Worm (Caenorhabditis elegans) whole organism, L4/young adult: ENCODE data around the gene gpch-1.

Experiments used
- W03F9.2 ChIP-seq: fragments of 150-350 bp; optimal IDR thresholded peaks from 2 replicates; lab custom pipeline; 2014; ENCODE audit warnings: missing biosample characterization, missing genetic modification characterization
- dao-5 ChIP-seq: sonication (generic microtip); optimal IDR thresholded peaks from 2 replicates; lab custom pipeline; 2016; ENCODE audit warnings: missing genotype, missing genetic modification characterization, moderate library complexity, missing compliant biosample characterization
- him-1 ChIP-seq: sonication (generic microtip); optimal IDR thresholded peaks from 2 replicates; lab custom pipeline; 2016; ENCODE audit warnings: missing genotype, missing genetic modification reagents, missing genetic modification characterization, missing compliant biosample characterization

DNA sequence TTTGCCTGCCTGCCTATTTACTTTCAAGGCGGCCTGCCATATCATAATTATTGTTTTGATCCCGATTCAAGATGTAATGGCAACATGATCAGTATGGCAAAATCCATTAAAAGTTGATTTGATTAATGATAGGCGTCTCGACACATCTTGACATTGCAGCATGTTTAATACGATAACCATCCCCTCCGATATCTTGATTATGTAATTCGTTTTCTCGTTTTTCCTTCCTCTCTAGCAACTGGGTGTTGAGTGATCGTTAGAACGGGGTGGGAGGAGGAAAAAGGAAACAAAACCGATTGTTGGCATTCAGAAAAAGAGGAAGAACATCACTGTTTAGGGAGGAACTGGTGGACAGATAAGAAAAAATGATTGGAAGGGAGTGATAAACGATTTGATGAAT is 16.4 kb upstream of the gpch-1 start:
- TF ChIP-seq dao-5 (tag; lab: Kevin White, UChicago) (no peak), W03F9.2 (tag; lab: Kevin White, UChicago) (no peak), him-1 (tag; lab: Kevin White, UChicago) (no peak)
